Worm (Caenorhabditis elegans): ENCODE data around the gene snf-12.

- TF ChIP-seq ceh-28 (tag; optimal IDR thresholded peaks at IDR 0.05) = no peak
- no peak for TF ChIP-seq nhr-77 (tag; optimal IDR thresholded peaks at IDR 0.05)
- TF ChIP-seq ztf-11 (tag; optimal IDR thresholded peaks at IDR 0.05) = no peak
- no peak for TF ChIP-seq ceh-62 (tag; optimal IDR thresholded peaks at IDR 0.05)
Measured at ce11 chrX:9015420-9015819, 13.8 kb upstream of the snf-12 start, which contains the start of gene T25B6.4.

Data from whole organism, L4 larva.